Worm (Caenorhabditis elegans): ENCODE results near the gene ric-4.

ce11 chrV:10221317-10221716, 48.8 kb downstream of the ric-4 start, which contains the start of the genes fipr-5 and fipr-9:
- TF ChIP-seq bed-1 (GFP tag; IDR thresholded peaks at IDR 0.05): no peak
- no peak for TF ChIP-seq Y53F4B.3 (GFP tag; IDR thresholded peaks at IDR 0.05)
- no peak for TF ChIP-seq F55B11.4 (tag; optimal IDR thresholded peaks at IDR 0.05; ENCODE audit: borderline replicate concordance, insufficient read depth)
- no peak for TF ChIP-seq Y95B8A.8 (GFP tag; IDR thresholded peaks at IDR 0.05)
- TF ChIP-seq nhr-27 (tag; optimal IDR thresholded peaks at IDR 0.05): no peak
- TF ChIP-seq T26A5.8 (tag; optimal IDR thresholded peaks at IDR 0.05): no peak
- TF ChIP-seq unc-62 (GFP tag; optimal IDR thresholded peaks at IDR 0.05): no peak
- TF ChIP-seq aptf-2 (GFP tag; conservative IDR thresholded peaks at IDR 0.05): no peak
- no peak for TF ChIP-seq D2030.7 (GFP tag; IDR thresholded peaks at IDR 0.05)
- TF ChIP-seq fkh-3 (tag; optimal IDR thresholded peaks at IDR 0.05): no peak
- no peak for TF ChIP-seq madf-10 (tag; optimal IDR thresholded peaks at IDR 0.05)
- no peak for TF ChIP-seq rec-8 (tag; optimal IDR thresholded peaks at IDR 0.05)
- TF ChIP-seq egrh-3 (GFP tag; IDR thresholded peaks at IDR 0.05): no peak
